Comparison of ENCODE assay signal across 5 fruit fly cellular contexts in the genomic region with DNA sequence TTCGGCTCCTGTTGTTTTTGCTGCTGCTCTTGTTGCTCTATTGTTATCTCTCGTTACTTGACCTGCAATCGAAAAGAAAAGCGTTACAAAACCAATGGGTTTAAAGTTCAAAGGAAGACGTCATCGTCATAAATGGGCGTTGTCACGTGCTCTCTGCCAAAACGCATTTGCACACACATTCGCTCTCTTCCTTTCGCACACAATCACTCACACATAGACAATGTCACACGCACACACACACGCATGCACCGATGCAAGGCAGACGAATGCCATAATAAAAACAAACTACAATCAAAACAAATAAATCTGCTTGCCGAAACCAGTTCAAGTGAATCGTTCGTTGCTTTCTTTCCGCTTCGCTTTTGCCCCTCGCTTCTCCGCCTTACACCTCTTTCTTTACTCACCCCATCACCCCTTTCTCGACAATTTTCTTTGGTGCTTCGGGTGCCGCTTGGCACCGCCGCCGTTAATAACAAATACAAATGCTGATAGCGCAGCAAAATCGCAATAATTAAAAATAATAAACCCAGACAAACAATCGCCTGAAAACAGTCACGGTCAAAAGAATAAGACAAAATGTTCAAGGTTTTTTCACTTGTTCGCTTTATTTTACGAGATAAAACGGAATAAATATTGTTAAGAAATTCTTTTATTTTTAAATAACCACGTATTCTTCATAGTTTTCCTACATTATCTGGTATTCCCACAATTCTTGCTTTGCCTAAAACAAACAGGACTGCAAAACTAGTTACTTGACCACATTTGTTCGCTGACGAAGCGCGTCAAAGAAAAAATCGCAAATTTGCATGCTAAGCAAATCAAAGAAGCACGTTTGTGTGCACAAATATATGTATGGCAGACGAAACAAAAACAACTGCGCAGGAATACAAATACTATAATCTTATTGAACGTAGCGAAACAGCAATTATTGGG.
TF ChIP-seq lines count a peak whose summit lies in the region.

No protein-coding gene starts in this region.

TF ChIP-seq in whole organism, adult, 20 proteins besides CTCF, POLR2A, EP300 and RAD21 (continued from another document):
- TF ChIP-seq bab1 (GFP tag; optimal IDR thresholded peaks at IDR 0.05; lab: Kevin White, UChicago) (peak; percentile 88), CG1620 (GFP tag; optimal IDR thresholded peaks at IDR 0.05; lab: Kevin White, UChicago) (peak; percentile 36), CG11617 (GFP tag; optimal IDR thresholded peaks at IDR 0.05; lab: Kevin White, UChicago) (peak; percentile 93), CG7045 (GFP tag; optimal IDR thresholded peaks at IDR 0.05; lab: Kevin White, UChicago) (peak; percentile 84), ovo (GFP tag; optimal IDR thresholded peaks at IDR 0.05; lab: Kevin White, UChicago) (peak; percentile 58)

TF ChIP-seq in whole organism, embryonic, 481 proteins besides CTCF, POLR2A, EP300 and RAD21 (continued from another document and continues in another):
- TF ChIP-seq sens (GFP tag; lab: Kevin White, UChicago) (peak; percentile 89), cwo (GFP tag; optimal IDR thresholded peaks at IDR 0.05; lab: Kevin White, UChicago) (no peak), cas (GFP tag; IDR thresholded peaks at IDR 0.05; lab: Robert Waterston, UW) (no peak), Optix (GFP tag; IDR thresholded peaks at IDR 0.05; lab: Robert Waterston, UW) (no peak), CG12769 (tag; optimal IDR thresholded peaks at IDR 0.05; lab: Kevin White, UChicago) (no peak), Mad (GFP tag; optimal IDR thresholded peaks at IDR 0.05; lab: Kevin White, UChicago) (no peak), Ets65A (GFP tag; lab: Kevin White, UChicago) (peak; percentile 83), toy (GFP tag; IDR thresholded peaks at IDR 0.05; lab: Robert Waterston, UW) (no peak), Hmr (GFP tag; optimal IDR thresholded peaks at IDR 0.05; lab: Kevin White, UChicago) (no peak), CG10147 (GFP tag; optimal IDR thresholded peaks at IDR 0.05; lab: Kevin White, UChicago) (peak; percentile 10), CG12104 (GFP tag; optimal IDR thresholded peaks at IDR 0.05; lab: Kevin White, UChicago) (peak; percentile 50), kni (GFP tag; optimal IDR thresholded peaks at IDR 0.05; lab: Kevin White, UChicago) (peak; percentile 47), CG12071 (GFP tag; optimal IDR thresholded peaks at IDR 0.05; lab: Kevin White, UChicago) (no peak), CG16815 (GFP tag; optimal IDR thresholded peaks at IDR 0.05; lab: Kevin White, UChicago) (peak; percentile 5), Xbp1 (GFP tag; optimal IDR thresholded peaks at IDR 0.05; lab: Kevin White, UChicago) (peak; percentile 31), mam (GFP tag; optimal IDR thresholded peaks at IDR 0.05; lab: Kevin White, UChicago) (no peak), CG18619 (GFP tag; optimal IDR thresholded peaks at IDR 0.05; lab: Kevin White, UChicago) (no peak), Dek (tag; optimal IDR thresholded peaks at IDR 0.05; lab: Kevin White, UChicago) (peak; percentile 18), CG1529 (GFP tag; optimal IDR thresholded peaks at IDR 0.05; lab: Kevin White, UChicago) (no peak), CG2889 (GFP tag; IDR thresholded peaks at IDR 0.05; lab: Robert Waterston, UW) (no peak), dm (GFP tag; optimal IDR thresholded peaks at IDR 0.05; lab: Kevin White, UChicago) (no peak), pum (GFP tag; optimal IDR thresholded peaks at IDR 0.05; lab: Kevin White, UChicago) (no peak), lab (GFP tag; optimal IDR thresholded peaks at IDR 0.05; lab: Kevin White, UChicago) (no peak), CG4424 (GFP tag; optimal IDR thresholded peaks at IDR 0.05; lab: Kevin White, UChicago) (peak; percentile 8), CG2202 (tag; optimal IDR thresholded peaks at IDR 0.05; lab: Kevin White, UChicago) (no peak), ci (GFP tag; IDR thresholded peaks at IDR 0.05; lab: Robert Waterston, UW) (0 out of 3 replicates have a peak, but pooled peaks have one; percentile 39), Awh (GFP tag; IDR thresholded peaks at IDR 0.05; lab: Robert Waterston, UW) (no peak), CG2875 (GFP tag; optimal IDR thresholded peaks at IDR 0.05; lab: Kevin White, UChicago) (peak; percentile 11), chif (GFP tag; optimal IDR thresholded peaks at IDR 0.05; lab: Kevin White, UChicago) (peak; percentile 8 to 27), CG3995 (GFP tag; optimal IDR thresholded peaks at IDR 0.05; lab: Kevin White, UChicago) (peak; percentile 9)

TF ChIP-seq in whole organism, prepupa, 60 proteins besides CTCF, POLR2A, EP300 and RAD21 (continued from another document and continues in another):
- TF ChIP-seq CG11762 (GFP tag; optimal IDR thresholded peaks at IDR 0.05; lab: Kevin White, UChicago; ENCODE audit: insufficient read depth) (peak; percentile 49), CG31627 (GFP tag; optimal IDR thresholded peaks at IDR 0.05; lab: Kevin White, UChicago) (peak; percentile 85), Sox15 (GFP tag; optimal IDR thresholded peaks at IDR 0.05; lab: Kevin White, UChicago) (peak; percentile 70), CG8319 (GFP tag; optimal IDR thresholded peaks at IDR 0.05; lab: Kevin White, UChicago) (peak; percentile 55), lz (GFP tag; optimal IDR thresholded peaks at IDR 0.05; lab: Kevin White, UChicago) (peak; percentile 87), CG1621 (tag; optimal IDR thresholded peaks at IDR 0.05; lab: Kevin White, UChicago) (peak; percentile 58), CG3919 (GFP tag; optimal IDR thresholded peaks at IDR 0.05; lab: Kevin White, UChicago) (peak; percentile 69), Lpt (GFP tag; optimal IDR thresholded peaks at IDR 0.05; lab: Kevin White, UChicago) (peak; percentile 72), eg (GFP tag; IDR thresholded peaks at IDR 0.05; lab: Robert Waterston, UW) (peak; percentile 83), CG6276 (GFP tag; optimal IDR thresholded peaks at IDR 0.05; lab: Kevin White, UChicago) (peak; percentile 85), fd59A (GFP tag; optimal IDR thresholded peaks at IDR 0.05; lab: Kevin White, UChicago) (peak; percentile 55), CG15336 (GFP tag; IDR thresholded peaks at IDR 0.05; lab: Robert Waterston, UW) (peak; percentile 86), ss (GFP tag; optimal IDR thresholded peaks at IDR 0.05; lab: Kevin White, UChicago) (peak in 1 of 2 experiments; percentile 23), Eip93F (GFP tag; optimal IDR thresholded peaks at IDR 0.05; lab: Kevin White, UChicago) (peak; percentile 67), cyc (GFP tag; optimal IDR thresholded peaks at IDR 0.05; lab: Kevin White, UChicago) (peak; percentile 74), CG34406 (GFP tag; optimal IDR thresholded peaks at IDR 0.05; lab: Kevin White, UChicago) (peak; percentile 83), achi (GFP tag; optimal IDR thresholded peaks at IDR 0.05; lab: Kevin White, UChicago) (peak; percentile 81), Gug (GFP tag; IDR thresholded peaks at IDR 0.05; lab: Robert Waterston, UW) (peak; percentile 76), CG32006 (GFP tag; optimal IDR thresholded peaks at IDR 0.05; lab: Kevin White, UChicago) (peak; percentile 94), Hr38 (GFP tag; optimal IDR thresholded peaks at IDR 0.05; lab: Kevin White, UChicago) (no peak), CG11294 (GFP tag; IDR thresholded peaks at IDR 0.05; lab: Robert Waterston, UW) (peak; percentile 73), svp (GFP tag; lab: Kevin White, UChicago) (peak; percentile 90), esn (GFP tag; optimal IDR thresholded peaks at IDR 0.05; lab: Kevin White, UChicago) (peak; percentile 91), CG6792 (GFP tag; optimal IDR thresholded peaks at IDR 0.05; lab: Kevin White, UChicago) (peak; percentile 84), fkh (GFP tag; optimal IDR thresholded peaks at IDR 0.05; lab: Kevin White, UChicago) (peak; percentile 61), dsx (GFP tag; optimal IDR thresholded peaks at IDR 0.05; lab: Kevin White, UChicago; ENCODE audit: poor library complexity, severe bottlenecking) (peak; percentile 64), spab (GFP tag; optimal IDR thresholded peaks at IDR 0.05; lab: Kevin White, UChicago) (peak; percentile 61), Sox14 (GFP tag; optimal IDR thresholded peaks at IDR 0.05; lab: Kevin White, UChicago) (peak; percentile 85), topi (GFP tag; optimal IDR thresholded peaks at IDR 0.05; lab: Kevin White, UChicago) (peak; percentile 87)

TF ChIP-seq in whole organism, pupa, 21 proteins besides CTCF, POLR2A, EP300 and RAD21 (continued from another document):
- TF ChIP-seq CG8301 (tag; optimal IDR thresholded peaks at IDR 0.05; lab: Kevin White, UChicago): peak; percentile 83
- peak; percentile 47 for TF ChIP-seq D1 (tag; optimal IDR thresholded peaks at IDR 0.05; lab: Kevin White, UChicago)
- peak; percentile 66 for TF ChIP-seq CG34367 (tag; optimal IDR thresholded peaks at IDR 0.05; lab: Kevin White, UChicago)
- peak; percentile 89 for TF ChIP-seq CG14655 (GFP tag; optimal IDR thresholded peaks at IDR 0.05; lab: Kevin White, UChicago)

TF ChIP-seq in whole organism, wandering third instar larva, 38 proteins besides CTCF, POLR2A, EP300 and RAD21 (continued from another document):
- TF ChIP-seq Jra (GFP tag; optimal IDR thresholded peaks at IDR 0.05; lab: Kevin White, UChicago) (peak; percentile 79), Dif (GFP tag; optimal IDR thresholded peaks at IDR 0.05; lab: Kevin White, UChicago; ENCODE audit: partially characterized antibody) (no peak), GATAd (GFP tag; optimal IDR thresholded peaks at IDR 0.05; lab: Kevin White, UChicago) (peak; percentile 37), Sp1 (GFP tag; optimal IDR thresholded peaks at IDR 0.05; lab: Kevin White, UChicago) (peak; percentile 90), Rel (GFP tag; optimal IDR thresholded peaks at IDR 0.05; lab: Kevin White, UChicago) (peak; percentile 59), Rel (tag; optimal IDR thresholded peaks at IDR 0.05; lab: Kevin White, UChicago) (peak; percentile 27), jim (GFP tag; optimal IDR thresholded peaks at IDR 0.05; lab: Kevin White, UChicago) (no peak), lola (GFP tag; optimal IDR thresholded peaks at IDR 0.05; lab: Kevin White, UChicago) (no peak), Myc (optimal IDR thresholded peaks at IDR 0.05; lab: Kevin White, UChicago) (no peak), N (GFP tag; optimal IDR thresholded peaks at IDR 0.05; lab: Kevin White, UChicago) (no peak), brk (GFP tag; optimal IDR thresholded peaks at IDR 0.05; lab: Kevin White, UChicago) (peak; percentile 82), Hr83 (GFP tag; optimal IDR thresholded peaks at IDR 0.05; lab: Kevin White, UChicago; ENCODE audit: poor library complexity, severe bottlenecking) (peak; percentile 26), foxo (GFP tag; optimal IDR thresholded peaks at IDR 0.05; lab: Kevin White, UChicago) (peak; percentile 55 to 91), dsf (GFP tag; optimal IDR thresholded peaks at IDR 0.05; lab: Kevin White, UChicago; ENCODE audit: borderline replicate concordance) (peak; percentile 61), usp (GFP tag; optimal IDR thresholded peaks at IDR 0.05; lab: Kevin White, UChicago) (no peak), Dfd (GFP tag; optimal IDR thresholded peaks at IDR 0.05; lab: Kevin White, UChicago) (no peak), psq (GFP tag; optimal IDR thresholded peaks at IDR 0.05; lab: Kevin White, UChicago) (peak; percentile 100), OdsH (GFP tag; optimal IDR thresholded peaks at IDR 0.05; lab: Kevin White, UChicago) (peak; percentile 93), dl (GFP tag; optimal IDR thresholded peaks at IDR 0.05; lab: Kevin White, UChicago; ENCODE audit: insufficient read depth in 1 of 2, partially characterized antibody in 2 of 2) (peak in 1 of 2 experiments; percentile 16), fru (GFP tag; optimal IDR thresholded peaks at IDR 0.05; lab: Kevin White, UChicago) (peak; percentile 88)
